Fruit fly (Drosophila melanogaster) S2 (cell line): ENCODE data around the gene elav.

ENCODE experiments used
- CG8478 ChIP-seq: fragments of >200 bp; optimal IDR thresholded peaks from 2 replicates; lab custom pipeline; 2018
- CTCF ChIP-seq, 2 experiments: fragments of >200 bp; optimal IDR thresholded peaks; 2 replicates each; lab custom pipeline; 2018

dm6 chrX:498434-498833, 24.6 kb downstream of the elav start:
- no peak for TF ChIP-seq CG8478
- TF ChIP-seq CTCF (optimal IDR thresholded peaks at IDR 0.05; lab: Kevin White, UChicago), result no peak
